Fruit fly (Drosophila melanogaster) whole organism, embryonic: ENCODE measurements around the gene Cont.
A peak's percentile ranks its signal among the peaks of the same experiment; 100 is the strongest.

Source experiments
- CG10267 ChIP-seq: fragments of 200-800 bp; sonication (Bioruptor generic); optimal IDR thresholded peaks from 2 replicates; lab custom pipeline; 2018; ENCODE audit warnings: missing biosample characterization, mild to moderate bottlenecking, missing genetic modification characterization, moderate library complexity
- CG10274 ChIP-seq: fragments of 200-800 bp; sonication (Bioruptor generic); optimal IDR thresholded peaks from 3 replicates; lab custom pipeline; 2017; ENCODE audit warnings: missing biosample characterization, mild to moderate bottlenecking, missing genetic modification characterization
- CG13123 ChIP-seq: fragments of 200-800 bp; sonication (Bioruptor generic); optimal IDR thresholded peaks from 2 replicates; lab custom pipeline; 2016; ENCODE audit warnings: missing biosample characterization, missing genetic modification characterization
- CG13287 ChIP-seq: fragments of 200-800 bp; sonication (Bioruptor generic); IDR thresholded peaks from 2 replicates; pipeline ENCODE4 v1.3.6; 2022; ENCODE audit warnings: missing biosample characterization, missing genetic modification characterization; ENCODE audit not compliant: partially characterized antibody
- CG14441 ChIP-seq: fragments of 200-800 bp; sonication (Bioruptor generic); IDR thresholded peaks from 2 replicates; pipeline ENCODE4 v1.3.6; 2022; ENCODE audit warnings: missing biosample characterization, missing genetic modification characterization
- CG14710 ChIP-seq: fragments of 200-800 bp; sonication (Bioruptor generic); optimal IDR thresholded peaks from 3 replicates; lab custom pipeline; 2019; ENCODE audit warnings: missing biosample characterization, mild to moderate bottlenecking, missing genetic modification characterization, moderate library complexity
- CG17328 ChIP-seq: fragments of 200-800 bp; sonication (Bioruptor generic); IDR thresholded peaks from 2 replicates; pipeline ENCODE4 v1.3.6; 2022; ENCODE audit warnings: missing biosample characterization, missing genetic modification characterization
- CG17829 ChIP-seq: fragments of 200-800 bp; optimal IDR thresholded peaks from 2 replicates; lab custom pipeline; 2019; ENCODE audit warnings: missing biosample characterization, mild to moderate bottlenecking, missing genetic modification characterization, moderate library complexity
- CG2116 ChIP-seq: fragments of 200-800 bp; sonication (Bioruptor generic); optimal IDR thresholded peaks from 3 replicates; lab custom pipeline; 2018; ENCODE audit warnings: missing biosample characterization, mild to moderate bottlenecking, missing genetic modification characterization
- CG2199 ChIP-seq: fragments of 200-800 bp; sonication (Bioruptor generic); IDR thresholded peaks from 3 replicates; pipeline ENCODE4 v1.3.6; 2022; ENCODE audit warnings: missing biosample characterization, missing genetic modification characterization
- CG30020 ChIP-seq: fragments of 200-800 bp; optimal IDR thresholded peaks from 2 replicates; lab custom pipeline; 2019; ENCODE audit warnings: missing biosample characterization, mild to moderate bottlenecking, missing genetic modification characterization, moderate library complexity
- CG30403 ChIP-seq: fragments of 200-800 bp; sonication (Bioruptor generic); optimal IDR thresholded peaks from 3 replicates; lab custom pipeline; 2016; ENCODE audit warnings: missing biosample characterization, missing genetic modification characterization
- CG34224 ChIP-seq: fragments of 200-800 bp; sonication (Bioruptor generic); IDR thresholded peaks from 3 replicates; pipeline ENCODE4 v1.3.6; 2022; ENCODE audit warnings: missing biosample characterization, missing genetic modification characterization; ENCODE audit not compliant: partially characterized antibody
- CG6654 ChIP-seq: fragments of 200-800 bp; sonication (Bioruptor generic); optimal IDR thresholded peaks from 2 replicates; lab custom pipeline; 2017; ENCODE audit warnings: missing biosample characterization, mild to moderate bottlenecking, missing genetic modification characterization
- CG7963 ChIP-seq: fragments of 200-800 bp; sonication (Bioruptor generic); IDR thresholded peaks from 3 replicates; pipeline ENCODE4 v1.3.6; 2022; ENCODE audit warnings: missing biosample characterization, missing genetic modification characterization; ENCODE audit not compliant: partially characterized antibody
- Doc3 ChIP-seq: fragments of 200-800 bp; sonication (Bioruptor generic); IDR thresholded peaks from 3 replicates; pipeline ENCODE4 v1.3.6; 2022; ENCODE audit warnings: missing biosample characterization, missing genetic modification characterization; ENCODE audit not compliant: partially characterized antibody
- Dp ChIP-seq: fragments of 200-800 bp; sonication (Bioruptor generic); optimal IDR thresholded peaks from 2 replicates; lab custom pipeline; 2018; ENCODE audit warnings: missing biosample characterization, mild to moderate bottlenecking, missing genetic modification characterization, moderate library complexity
- Drgx ChIP-seq: fragments of 200-800 bp; sonication (Bioruptor generic); IDR thresholded peaks from 2 replicates; pipeline ENCODE4 v1.3.6; 2022; ENCODE audit warnings: missing biosample characterization, missing genetic modification characterization
- E2f2 ChIP-seq: fragments of 200-800 bp; sonication (Bioruptor generic); IDR thresholded peaks from 2 replicates; pipeline ENCODE4 v1.3.6; 2022; ENCODE audit warnings: missing biosample characterization, missing genetic modification characterization
- ERR ChIP-seq: fragments of 200-800 bp; sonication (Bioruptor generic); optimal IDR thresholded peaks from 2 replicates; lab custom pipeline; 2016; ENCODE audit warnings: missing biosample characterization, missing genetic modification characterization
- Ets65A ChIP-seq: fragments of 200-800 bp; sonication (Bioruptor generic); peaks from one replicate; lab custom pipeline; 2016; ENCODE audit warnings: missing biosample characterization, missing genetic modification characterization
- MBD-R2 ChIP-seq: fragments of 200-800 bp; sonication (Bioruptor generic); IDR thresholded peaks from 2 replicates; pipeline ENCODE4 v1.3.6; 2022; ENCODE audit warnings: missing biosample characterization, missing genetic modification characterization
- Med ChIP-seq: fragments of 200-800 bp; sonication (Bioruptor generic); peaks from one replicate; lab custom pipeline; 2016; ENCODE audit warnings: missing biosample characterization, missing genetic modification characterization, mild to moderate bottlenecking, inconsistent platforms, moderate library complexity
- PHDP ChIP-seq: fragments of 200-800 bp; sonication (Bioruptor generic); optimal IDR thresholded peaks from 3 replicates; lab custom pipeline; 2018; ENCODE audit warnings: missing biosample characterization, mild to moderate bottlenecking, missing genetic modification characterization, moderate library complexity
- Sry-δ ChIP-seq: fragments of 200-800 bp; sonication (Bioruptor generic); optimal IDR thresholded peaks from 2 replicates; lab custom pipeline; 2016; ENCODE audit warnings: missing biosample characterization, missing genetic modification characterization
- TFAM ChIP-seq: fragments of 200-800 bp; sonication (Bioruptor generic); optimal IDR thresholded peaks from 2 replicates; lab custom pipeline; 2017; ENCODE audit warnings: missing biosample characterization, missing genetic modification characterization, inconsistent platforms
- Usf ChIP-seq: fragments of 200-800 bp; sonication (Bioruptor generic); optimal IDR thresholded peaks from 2 replicates; lab custom pipeline; 2017; ENCODE audit warnings: missing genotype, missing biosample characterization, missing genetic modification characterization
- amos ChIP-seq: fragments of 200-800 bp; sonication (Bioruptor generic); IDR thresholded peaks from 2 replicates; pipeline ENCODE4 v1.3.6; 2022; ENCODE audit warnings: missing biosample characterization, missing genetic modification characterization; ENCODE audit not compliant: partially characterized antibody
- bbx ChIP-seq: fragments of 200-800 bp; sonication (Bioruptor generic); IDR thresholded peaks from 2 replicates; pipeline ENCODE4 v1.3.6; 2022; ENCODE audit warnings: missing biosample characterization, missing genetic modification characterization; ENCODE audit not compliant: partially characterized antibody
- chinmo ChIP-seq: fragments of 200-800 bp; sonication (Bioruptor generic); IDR thresholded peaks from 4 replicates; pipeline ENCODE4 v1.3.6; 2022; ENCODE audit warnings: missing biosample characterization, missing genetic modification characterization; ENCODE audit not compliant: partially characterized antibody
- esg ChIP-seq: fragments of 200-800 bp; sonication (Bioruptor generic); conservative IDR thresholded peaks from 2 replicates; pipeline ENCODE4 v1.3.6; 2022; ENCODE audit warnings: missing biosample characterization, missing genetic modification characterization
- exex ChIP-seq: fragments of 200-800 bp; sonication (Bioruptor generic); optimal IDR thresholded peaks from 4 replicates; lab custom pipeline; 2018; ENCODE audit warnings: missing biosample characterization, mild to moderate bottlenecking, missing genetic modification characterization, moderate library complexity
- gce ChIP-seq: fragments of 200-800 bp; sonication (Bioruptor generic); IDR thresholded peaks from 3 replicates; pipeline ENCODE4 v1.3.6; 2022; ENCODE audit warnings: missing biosample characterization, missing genetic modification characterization
- gt ChIP-seq: fragments of 200-800 bp; sonication (Bioruptor generic); IDR thresholded peaks from 2 replicates; pipeline ENCODE4 v1.3.6; 2022; ENCODE audit warnings: missing biosample characterization, missing genetic modification characterization
- h ChIP-seq: fragments of >200 bp; optimal IDR thresholded peaks from 2 replicates; lab custom pipeline; 2017
- hb ChIP-seq: fragments of 200-800 bp; sonication (Bioruptor generic); IDR thresholded peaks from 3 replicates; pipeline ENCODE4 v1.3.6; 2022; ENCODE audit warnings: missing biosample characterization, missing genetic modification characterization; ENCODE audit not compliant: partially characterized antibody
- insv ChIP-seq, 2 experiments: fragments of 200-800 bp; sonication (Bioruptor generic); optimal IDR thresholded peaks; 3 replicates each; lab custom pipeline; 2016 to 2018; ENCODE audit warnings: missing biosample characterization in 2 of 2, missing genetic modification characterization in 2 of 2
- kah ChIP-seq: fragments of 200-800 bp; sonication (Bioruptor generic); optimal IDR thresholded peaks from 2 replicates; lab custom pipeline; 2018; ENCODE audit warnings: missing biosample characterization, mild to moderate bottlenecking, missing genetic modification characterization
- knrl ChIP-seq: fragments of 200-800 bp; sonication (Bioruptor generic); IDR thresholded peaks from 3 replicates; pipeline ENCODE4 v1.3.6; 2022; ENCODE audit warnings: missing biosample characterization, missing genetic modification characterization; ENCODE audit not compliant: partially characterized antibody
- luna ChIP-seq: fragments of 200-800 bp; sonication (Bioruptor generic); optimal IDR thresholded peaks from 2 replicates; lab custom pipeline; 2016; ENCODE audit warnings: missing biosample characterization, missing genetic modification characterization
- mld ChIP-seq: fragments of 200-800 bp; sonication (Bioruptor generic); IDR thresholded peaks from 3 replicates; pipeline ENCODE4 v1.3.6; 2022; ENCODE audit warnings: missing biosample characterization, missing genetic modification characterization; ENCODE audit not compliant: partially characterized antibody
- nerfin-1 ChIP-seq: fragments of 200-800 bp; sonication (Bioruptor generic); optimal IDR thresholded peaks from 3 replicates; lab custom pipeline; 2019; ENCODE audit warnings: missing biosample characterization, mild to moderate bottlenecking, missing genetic modification characterization, moderate library complexity
- scrt ChIP-seq: fragments of 200-800 bp; sonication (Bioruptor generic); optimal IDR thresholded peaks from 2 replicates; lab custom pipeline; 2018; ENCODE audit warnings: missing biosample characterization, mild to moderate bottlenecking, missing genetic modification characterization, moderate library complexity
- sens ChIP-seq: fragments of 200-800 bp; sonication (Bioruptor generic); peaks from one replicate; lab custom pipeline; 2016; ENCODE audit warnings: missing biosample characterization, missing genetic modification characterization
- sna ChIP-seq: fragments of 200-800 bp; sonication (Bioruptor generic); IDR thresholded peaks from 2 replicates; pipeline ENCODE4 v1.3.6; 2022; ENCODE audit warnings: missing biosample characterization, missing genetic modification characterization; ENCODE audit not compliant: partially characterized antibody
- ssp ChIP-seq: fragments of 200-800 bp; sonication (Bioruptor generic); IDR thresholded peaks from 2 replicates; pipeline ENCODE4 v1.3.6; 2022; ENCODE audit warnings: missing biosample characterization, missing genetic modification characterization
- tna ChIP-seq: fragments of 200-800 bp; sonication (Bioruptor generic); IDR thresholded peaks from 2 replicates; pipeline ENCODE4 v1.3.6; 2022; ENCODE audit warnings: missing biosample characterization, missing genetic modification characterization; ENCODE audit not compliant: partially characterized antibody
- vnd ChIP-seq: fragments of 200-800 bp; sonication (Bioruptor generic); IDR thresholded peaks from 3 replicates; pipeline ENCODE4 v1.3.6; 2022; ENCODE audit warnings: missing biosample characterization, missing genetic modification characterization; ENCODE audit not compliant: partially characterized antibody
- wek ChIP-seq: fragments of 200-800 bp; sonication (Bioruptor generic); optimal IDR thresholded peaks from 3 replicates; lab custom pipeline; 2018; ENCODE audit warnings: missing biosample characterization, mild to moderate bottlenecking, missing genetic modification characterization, moderate library complexity
- zf30C ChIP-seq: fragments of 200-800 bp; sonication (Bioruptor generic); optimal IDR thresholded peaks from 3 replicates; lab custom pipeline; 2018; ENCODE audit warnings: missing biosample characterization, mild to moderate bottlenecking, missing genetic modification characterization

Gene Cont

DNA sequence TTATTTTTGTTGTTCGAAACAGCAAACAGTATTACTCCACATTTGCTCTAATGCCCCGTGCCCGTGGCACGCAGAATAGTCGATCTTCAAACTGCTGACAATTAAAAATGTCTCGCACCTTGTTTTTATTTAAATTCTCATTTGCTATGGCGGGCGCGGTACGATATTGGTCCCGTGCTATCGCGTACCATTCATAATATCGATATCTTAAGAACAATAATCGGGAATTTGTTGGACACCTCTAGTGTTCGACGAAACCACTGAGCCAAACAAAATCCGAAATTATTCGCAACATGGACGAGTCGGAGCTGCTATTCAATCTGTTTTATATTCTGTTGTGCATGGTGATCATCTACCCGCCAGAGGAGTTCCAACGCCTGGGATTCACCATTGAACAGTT is 9.0 kb downstream of the Cont start, which contains the start of gene CG14646 (continued):
- TF ChIP-seq mld (GFP tag; lab: Robert Waterston, UW) (peak; percentile 85; the same call in 2 of the 3 replicates), CG14710 (tag; lab: Kevin White, UChicago) (no peak), Doc3 (peak; percentile 87), CG13123 (GFP tag; lab: Kevin White, UChicago) (no peak), CG30020 (tag; lab: Kevin White, UChicago) (peak; percentile 7), ssp (GFP tag; lab: Robert Waterston, UW) (no peak), tna (GFP tag; lab: Robert Waterston, UW) (peak; percentile 56; the same call in 1 of the 2 replicates), sens (GFP tag; lab: Kevin White, UChicago) (peak; percentile 13), TFAM (no peak), Sry-δ (GFP tag; lab: Kevin White, UChicago) (peak; percentile 86), Drgx (GFP tag; lab: Robert Waterston, UW) (no peak), knrl (peak; percentile 73; the same call in 2 of the 3 replicates), hb (GFP tag; lab: Robert Waterston, UW) (peak; percentile 78), gce (GFP tag; lab: Robert Waterston, UW) (no peak), Ets65A (GFP tag; lab: Kevin White, UChicago) (peak; percentile 24), CG17328 (GFP tag; lab: Robert Waterston, UW) (no peak), CG10274 (GFP tag; lab: Kevin White, UChicago) (no peak), nerfin-1 (no peak), sna (GFP tag; lab: Robert Waterston, UW) (peak; percentile 78), CG6654 (GFP tag; lab: Kevin White, UChicago) (no peak), ERR (no peak), h (lab: Kevin White, UChicago) (no peak), CG13287 (GFP tag; lab: Robert Waterston, UW) (peak; percentile 95), luna (GFP tag; lab: Kevin White, UChicago) (no peak), CG2199 (GFP tag; lab: Robert Waterston, UW) (no peak), CG7963 (GFP tag; lab: Robert Waterston, UW) (peak; percentile 66), zf30C (GFP tag; lab: Kevin White, UChicago) (no peak), wek (GFP tag; lab: Kevin White, UChicago) (no peak), Dp (GFP tag; lab: Kevin White, UChicago) (peak; percentile 93), insv (GFP tag; optimal IDR thresholded peaks at IDR 0.05; lab: Kevin White, UChicago) (no peak), Med (GFP tag; lab: Kevin White, UChicago) (peak; percentile 80), CG17829 (tag; lab: Kevin White, UChicago) (peak; percentile 8), CG2116 (GFP tag; lab: Kevin White, UChicago) (peak; percentile 61), scrt (GFP tag; lab: Kevin White, UChicago) (no peak), chinmo (GFP tag; lab: Robert Waterston, UW) (0 out of 4 replicates have a peak, but pooled peaks have one; percentile 65), MBD-R2 (GFP tag; lab: Robert Waterston, UW) (peak; percentile 64; the same call in 1 of the 2 replicates), kah (peak; percentile 37), CG34224 (GFP tag; lab: Robert Waterston, UW) (peak; percentile 92), CG10267 (tag; lab: Kevin White, UChicago) (peak; percentile 20), E2f2 (GFP tag; lab: Robert Waterston, UW) (peak; percentile 96), PHDP (no peak), vnd (peak; percentile 81), exex (tag; lab: Kevin White, UChicago) (no peak), gt (GFP tag; lab: Robert Waterston, UW) (no peak), esg (GFP tag; lab: Robert Waterston, UW) (no peak), CG30403 (GFP tag; lab: Kevin White, UChicago) (no peak), bbx (GFP tag; lab: Robert Waterston, UW) (peak; percentile 92), Usf (GFP tag; lab: Kevin White, UChicago) (no peak), amos (GFP tag; lab: Robert Waterston, UW) (peak; percentile 92), CG14441 (GFP tag; lab: Robert Waterston, UW) (no peak)
